Fruit fly (Drosophila melanogaster): Measurements from ENCODE around the gene CG6961.

- no peak for TF ChIP-seq CG7045 (GFP tag; optimal IDR thresholded peaks at IDR 0.05)
- TF ChIP-seq Clk (GFP tag; optimal IDR thresholded peaks at IDR 0.05): no peak
- TF ChIP-seq CG7101 (tag; optimal IDR thresholded peaks at IDR 0.05): no peak
- no peak for TF ChIP-seq tj (GFP tag; optimal IDR thresholded peaks at IDR 0.05)
- no peak for TF ChIP-seq Crg-1 (GFP tag; optimal IDR thresholded peaks at IDR 0.05)
- no peak for TF ChIP-seq CG12768 (GFP tag; optimal IDR thresholded peaks at IDR 0.05)
- no peak for TF ChIP-seq kay (GFP tag; ENCODE audit: borderline replicate concordance)
- TF ChIP-seq CG1620 (GFP tag; optimal IDR thresholded peaks at IDR 0.05): no peak
- TF ChIP-seq CG11617 (GFP tag; optimal IDR thresholded peaks at IDR 0.05): no peak
- no peak for TF ChIP-seq pad (GFP tag; optimal IDR thresholded peaks at IDR 0.05)
These were observed 42.4 kb upstream of the CG6961 start, which contains the start of gene CG7101 for dm6 chrX:18830396-18830795.
